Worm (Caenorhabditis elegans): ENCODE data around the gene lem-2.

lem-2 gene

ce11 chrII:14051474-14051934 is 11.7 kb upstream of the lem-2 start (continued):
- TF ChIP-seq efl-1 (optimal IDR thresholded peaks at IDR 0.05) (no peak), efl-1 (GFP tag; optimal IDR thresholded peaks at IDR 0.05 in 1 of 2) (peak in 1 of 2 experiments; percentile 77), vab-15 (tag; optimal IDR thresholded peaks at IDR 0.05) (no peak), pqm-1 (tag; optimal IDR thresholded peaks at IDR 0.05) (no peak), blmp-1 (tag; optimal IDR thresholded peaks at IDR 0.05) (peak; percentile 56), unc-86 (tag; optimal IDR thresholded peaks at IDR 0.05) (no peak), egl-13 (tag; optimal IDR thresholded peaks at IDR 0.05) (no peak), zip-4 (GFP tag; optimal IDR thresholded peaks at IDR 0.05) (no peak), nhr-77 (tag; optimal IDR thresholded peaks at IDR 0.05) (peak; percentile 38), nhr-71 (tag; optimal IDR thresholded peaks at IDR 0.05) (no peak), lin-13 (GFP tag; optimal IDR thresholded peaks at IDR 0.05) (peak; percentile 5), elt-3 (tag; optimal IDR thresholded peaks at IDR 0.05) (peak in 2 of 6 experiments; percentile 12 to 26)

- peak; percentile 15 for TF ChIP-seq nhr-71 (tag; optimal IDR thresholded peaks at IDR 0.05)
- no peak for TF ChIP-seq unc-30 (tag; optimal IDR thresholded peaks at IDR 0.05)
Measured at ce11 chrII:14052204-14052603, 11.0 kb upstream of the lem-2 start, which contains the start of gene daf-5. TSS of gene daf-5 (minus strand) at chrII:14052304.

ce11 chrII:14053141-14053540 is 10.1 kb upstream of the lem-2 start:
- TF ChIP-seq elt-2 (tag; optimal IDR thresholded peaks at IDR 0.05): peak; percentile 50
- TF ChIP-seq elt-3 (tag; optimal IDR thresholded peaks at IDR 0.05): no peak

DNA sequence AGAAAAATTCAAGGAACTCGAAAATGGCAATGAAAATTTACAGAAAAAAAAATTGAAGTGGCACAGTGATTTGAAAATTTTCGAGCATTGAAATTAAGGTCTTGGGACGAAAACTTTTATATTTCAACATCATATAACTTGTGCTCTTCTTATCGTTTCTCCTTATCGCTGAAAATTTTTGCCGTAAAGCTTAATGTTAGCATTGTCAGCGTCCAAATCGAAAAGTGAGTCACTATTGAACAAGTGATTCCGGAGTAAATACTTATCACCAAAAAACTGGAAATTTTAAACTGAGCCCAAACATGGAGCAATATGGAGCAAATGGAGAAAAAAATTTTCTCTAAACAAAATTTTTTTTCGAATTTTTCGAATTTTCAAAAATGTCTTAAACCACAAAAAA is 7.5 kb upstream of the lem-2 start:
- no peak for TF ChIP-seq alr-1 (tag; optimal IDR thresholded peaks at IDR 0.05; ENCODE audit: borderline replicate concordance)
- TF ChIP-seq lin-39 (tag; optimal IDR thresholded peaks at IDR 0.05): no peak
- TF ChIP-seq ets-5 (GFP tag; IDR thresholded peaks at IDR 0.05): no peak
- no peak for TF ChIP-seq dsc-1 (tag; optimal IDR thresholded peaks at IDR 0.05)
- TF ChIP-seq jun-1 (tag; optimal IDR thresholded peaks at IDR 0.05): no peak
- TF ChIP-seq dpl-1 (GFP tag; optimal IDR thresholded peaks at IDR 0.05): no peak
- TF ChIP-seq egl-27 (tag; optimal IDR thresholded peaks at IDR 0.05): no peak
- no peak for TF ChIP-seq mab-9 (GFP tag; IDR thresholded peaks at IDR 0.05)
- TF ChIP-seq efl-1 (optimal IDR thresholded peaks at IDR 0.05): no peak
- TF ChIP-seq efl-1 (GFP tag; optimal IDR thresholded peaks at IDR 0.05 in 1 of 2): peak in 1 of 2 experiments; percentile 83
- no peak for TF ChIP-seq fkh-4 (tag; optimal IDR thresholded peaks at IDR 0.05; ENCODE audit: borderline replicate concordance)
- TF ChIP-seq lin-13 (GFP tag; optimal IDR thresholded peaks at IDR 0.05): no peak
- no peak for TF ChIP-seq ceh-63 (GFP tag; optimal IDR thresholded peaks at IDR 0.05)
- TF ChIP-seq irx-1 (tag; optimal IDR thresholded peaks at IDR 0.05): no peak
- peak; percentile 69 for TF ChIP-seq elt-2 (tag; optimal IDR thresholded peaks at IDR 0.05)
- TF ChIP-seq grh-1 (GFP tag; IDR thresholded peaks at IDR 0.05): no peak

ce11 chrII:14059767-14060166 is 3.5 kb upstream of the lem-2 start, which contains the start of gene rpb-11:
TSS of gene rpb-11 (plus strand) at chrII:14060085.
- TF ChIP-seq dpl-1 (GFP tag; optimal IDR thresholded peaks at IDR 0.05): peak; percentile 99
- no peak for TF ChIP-seq nhr-76 (tag; optimal IDR thresholded peaks at IDR 0.05)
- TF ChIP-seq xbp-1 (tag; optimal IDR thresholded peaks at IDR 0.05): peak; percentile 95
- peak; percentile 95 to 96 for TF ChIP-seq lsy-2 (tag; optimal IDR thresholded peaks at IDR 0.05)
- TF ChIP-seq unc-130 (tag; optimal IDR thresholded peaks at IDR 0.05): peak; percentile 96
- peak; percentile 94 for TF ChIP-seq ztf-4 (tag; optimal IDR thresholded peaks at IDR 0.05)
- TF ChIP-seq tlp-1 (tag; optimal IDR thresholded peaks at IDR 0.05): no peak
- TF ChIP-seq ceh-82 (tag; optimal IDR thresholded peaks at IDR 0.05): peak; percentile 96
- no peak for TF ChIP-seq nhr-28 (tag; optimal IDR thresholded peaks at IDR 0.05)
- peak; percentile 90 for TF ChIP-seq jun-1 (tag; optimal IDR thresholded peaks at IDR 0.05)
- TF ChIP-seq dsc-1 (tag; optimal IDR thresholded peaks at IDR 0.05): peak; percentile 96
- peak; percentile 86 for TF ChIP-seq aly-2 (tag; optimal IDR thresholded peaks at IDR 0.05)
- peak; percentile 92 for TF ChIP-seq isw-1 (GFP tag; IDR thresholded peaks at IDR 0.05)
- no peak for TF ChIP-seq ets-5 (GFP tag; IDR thresholded peaks at IDR 0.05)
- peak; percentile 66 for TF ChIP-seq nhr-237 (tag; optimal IDR thresholded peaks at IDR 0.05)
- peak in 1 of 2 experiments; percentile 86 for TF ChIP-seq mdl-1 (tag; optimal IDR thresholded peaks at IDR 0.05)
- TF ChIP-seq mef-2 (tag; optimal IDR thresholded peaks at IDR 0.05): peak; percentile 73
- peak; percentile 81 for TF ChIP-seq sox-4 (tag; optimal IDR thresholded peaks at IDR 0.05)
- TF ChIP-seq aha-1 (tag; optimal IDR thresholded peaks at IDR 0.05): peak; percentile 55
- no peak for TF ChIP-seq pqm-1 (tag; optimal IDR thresholded peaks at IDR 0.05)
- TF ChIP-seq C04F5.9 (tag; optimal IDR thresholded peaks at IDR 0.05): peak; percentile 85
- no peak for TF ChIP-seq hlh-17 (GFP tag; optimal IDR thresholded peaks at IDR 0.05; ENCODE audit: borderline replicate concordance)
- TF ChIP-seq lin-35 (GFP tag; optimal IDR thresholded peaks at IDR 0.05): peak; percentile 99 to 100
- peak; percentile 96 for TF ChIP-seq nhr-20 (tag; optimal IDR thresholded peaks at IDR 0.05)
